Fruit fly (Drosophila melanogaster): ENCODE results near the gene CAH9.
A peak's percentile ranks its signal among the peaks of the same experiment; 100 is the strongest.

DNA sequence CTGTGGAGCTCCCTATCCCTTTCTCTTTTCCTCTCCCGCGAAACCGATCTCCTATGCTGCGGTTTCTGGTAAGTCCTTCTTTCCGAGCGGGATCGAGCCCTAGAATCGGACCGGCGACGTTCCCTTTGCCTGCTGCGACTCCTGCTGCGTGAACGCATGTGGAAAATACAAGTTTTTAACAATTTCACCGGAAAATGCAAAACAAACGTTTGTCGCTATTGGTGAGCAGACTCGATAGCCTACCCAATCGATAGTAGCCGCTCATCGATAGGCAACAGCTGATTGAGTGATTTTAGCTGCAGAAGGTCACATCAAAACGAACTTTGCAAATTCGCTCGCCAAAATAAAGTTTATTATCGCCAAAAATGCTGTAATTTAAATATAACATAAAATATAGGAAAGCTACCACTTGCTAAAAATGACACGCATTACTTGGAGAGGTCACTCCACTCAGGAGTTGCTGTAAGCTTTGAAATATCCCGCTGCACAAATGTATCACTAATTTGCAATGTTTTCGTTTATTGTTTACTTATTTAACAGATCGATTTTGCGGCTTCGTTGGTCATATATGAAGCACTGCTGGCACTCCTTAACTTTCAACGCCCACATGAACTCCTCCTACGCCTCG is 10.6 kb upstream of the CAH9 start, which contains the start of the genes CG6066 and CG5880:
- TF ChIP-seq CG8478 (optimal IDR thresholded peaks at IDR 0.05) (no peak), CTCF (optimal IDR thresholded peaks at IDR 0.05) (peak in 1 of 2 experiments; percentile 0)
